Fruit fly (Drosophila melanogaster): Measurements from ENCODE around the gene CG14551.

Gene CG14551

dm6 chr3R:26072477-26072876 lies 9.7 kb upstream of the CG14551 start (continued):
- no peak for TF ChIP-seq pfk (GFP tag; optimal IDR thresholded peaks at IDR 0.05)
- TF ChIP-seq H2.0 (GFP tag; IDR thresholded peaks at IDR 0.05): 0 out of 2 replicates have a peak, but pooled peaks have one; percentile 16
- TF ChIP-seq CG14014 (GFP tag; IDR thresholded peaks at IDR 0.05): no peak
- 0 out of 3 replicates have a peak, but pooled peaks have one; percentile 15 for TF ChIP-seq CG14050 (GFP tag; IDR thresholded peaks at IDR 0.05)
- TF ChIP-seq CG1603 (tag; optimal IDR thresholded peaks at IDR 0.05): peak; percentile 62
- TF ChIP-seq CG2116 (GFP tag; optimal IDR thresholded peaks at IDR 0.05): no peak
- TF ChIP-seq Ada2b (GFP tag; IDR thresholded peaks at IDR 0.05): peak; percentile 26; the same call in 1 of the 2 replicates
- no peak for TF ChIP-seq gsb (GFP tag; IDR thresholded peaks at IDR 0.05)
- TF ChIP-seq CG4424 (GFP tag; optimal IDR thresholded peaks at IDR 0.05): peak; percentile 29
- TF ChIP-seq CG32772 (GFP tag; IDR thresholded peaks at IDR 0.05): no peak
- TF ChIP-seq CG12391 (tag; optimal IDR thresholded peaks at IDR 0.05): peak; percentile 20
- peak; percentile 33; the same call in 1 of the 2 replicates for TF ChIP-seq ttk (GFP tag; IDR thresholded peaks at IDR 0.05)
- TF ChIP-seq fru (optimal IDR thresholded peaks at IDR 0.05): no peak
- no peak for TF ChIP-seq CG32767 (GFP tag; IDR thresholded peaks at IDR 0.05)
- no peak for TF ChIP-seq pan (optimal IDR thresholded peaks at IDR 0.05)
- TF ChIP-seq pan (GFP tag; optimal IDR thresholded peaks at IDR 0.05 in 1 of 2, IDR thresholded peaks at IDR 0.05 in 1 of 2): peak in 1 of 2 experiments; percentile 50
- TF ChIP-seq CG7987 (GFP tag; optimal IDR thresholded peaks at IDR 0.05): no peak
- TF ChIP-seq CG17361 (GFP tag; IDR thresholded peaks at IDR 0.05): 0 out of 3 replicates have a peak, but pooled peaks have one; percentile 23
- TF ChIP-seq HLH3B (GFP tag; IDR thresholded peaks at IDR 0.05): peak; percentile 46; the same call in 1 of the 2 replicates
- TF ChIP-seq kah (GFP tag; optimal IDR thresholded peaks at IDR 0.05): no peak
- TF ChIP-seq bsh (GFP tag; optimal IDR thresholded peaks at IDR 0.05): peak; percentile 51 to 72
- TF ChIP-seq CG5953 (GFP tag; IDR thresholded peaks at IDR 0.05): peak; percentile 45; the same call in 1 of the 2 replicates
- peak; percentile 41 for TF ChIP-seq CG2712 (tag; optimal IDR thresholded peaks at IDR 0.05)
- TF ChIP-seq Ets97D (GFP tag; optimal IDR thresholded peaks at IDR 0.05): no peak
- peak; percentile 26 for TF ChIP-seq ATbp (GFP tag; optimal IDR thresholded peaks at IDR 0.05)
- TF ChIP-seq CG8765 (GFP tag; IDR thresholded peaks at IDR 0.05): peak; percentile 38; the same call in 1 of the 2 replicates
- peak; percentile 55 for TF ChIP-seq Sox102F (GFP tag; optimal IDR thresholded peaks at IDR 0.05)
- no peak for TF ChIP-seq usp (GFP tag; optimal IDR thresholded peaks at IDR 0.05)
- TF ChIP-seq CG6689 (GFP tag; IDR thresholded peaks at IDR 0.05): peak; percentile 57
- TF ChIP-seq grn (GFP tag; optimal IDR thresholded peaks at IDR 0.05): no peak
- peak; percentile 0 for TF ChIP-seq CG14710 (tag; optimal IDR thresholded peaks at IDR 0.05)
- TF ChIP-seq E2f1 (GFP tag; IDR thresholded peaks at IDR 0.05): peak; percentile 29; the same call in 1 of the 2 replicates
- TF ChIP-seq CG14667 (GFP tag; IDR thresholded peaks at IDR 0.05): peak; percentile 34
- TF ChIP-seq Rx (GFP tag; IDR thresholded peaks at IDR 0.05): peak; percentile 37; the same call in 1 of the 2 replicates
- no peak for TF ChIP-seq pum (GFP tag; optimal IDR thresholded peaks at IDR 0.05)
- peak; percentile 14 for TF ChIP-seq CG9727 (GFP tag; optimal IDR thresholded peaks at IDR 0.05)
- TF ChIP-seq CG11456 (GFP tag; IDR thresholded peaks at IDR 0.05): 0 out of 3 replicates have a peak, but pooled peaks have one; percentile 26
- peak; percentile 86 for TF ChIP-seq Drgx (GFP tag; IDR thresholded peaks at IDR 0.05)
- TF ChIP-seq otp (GFP tag; IDR thresholded peaks at IDR 0.05): 0 out of 3 replicates have a peak, but pooled peaks have one; percentile 22
- TF ChIP-seq ssp (GFP tag; IDR thresholded peaks at IDR 0.05): 0 out of 2 replicates have a peak, but pooled peaks have one; percentile 7
- peak; percentile 26 for TF ChIP-seq phol (tag; optimal IDR thresholded peaks at IDR 0.05)
- no peak for TF ChIP-seq grau (tag; optimal IDR thresholded peaks at IDR 0.05)

- TF ChIP-seq CG4360 (GFP tag; IDR thresholded peaks at IDR 0.05) (no peak), CG3281 (GFP tag; optimal IDR thresholded peaks at IDR 0.05) (no peak), ems (GFP tag; optimal IDR thresholded peaks at IDR 0.05) (no peak), CG2678 (tag; optimal IDR thresholded peaks at IDR 0.05) (no peak), Side (GFP tag; optimal IDR thresholded peaks at IDR 0.05) (no peak), B-H2 (GFP tag; optimal IDR thresholded peaks at IDR 0.05) (no peak), CG11085 (GFP tag; IDR thresholded peaks at IDR 0.05) (no peak), insv (GFP tag; optimal IDR thresholded peaks at IDR 0.05) (no peak), bowl (GFP tag; IDR thresholded peaks at IDR 0.05) (no peak), Gsc (GFP tag; IDR thresholded peaks at IDR 0.05) (no peak), Ssrp (tag; optimal IDR thresholded peaks at IDR 0.05) (no peak), Lpt (GFP tag; optimal IDR thresholded peaks at IDR 0.05) (no peak), crol (GFP tag; IDR thresholded peaks at IDR 0.05) (no peak), CTCF (GFP tag; optimal IDR thresholded peaks at IDR 0.05) (no peak)
Measured at dm6 chr3R:26068135-26068534, 5.3 kb upstream of the CG14551 start.

All from whole organism, embryonic.